Fruit fly (Drosophila melanogaster) whole organism, embryonic: ENCODE results near the gene CG33325.

ENCODE experiments used
- CG13775 ChIP-seq: fragments of 200-800 bp; sonication (Bioruptor generic); optimal IDR thresholded peaks from 3 replicates; lab custom pipeline; 2017; ENCODE audit warnings: missing biosample characterization, mild to moderate bottlenecking, missing genetic modification characterization
- CG3726 ChIP-seq: fragments of 200-800 bp; sonication (Bioruptor generic); IDR thresholded peaks from 3 replicates; pipeline ENCODE4, ENCODE4 v1.3.6; 2022; ENCODE audit warnings: missing biosample characterization, missing genetic modification characterization
- CHES-1-like ChIP-seq: fragments of 200-800 bp; sonication (Bioruptor generic); optimal IDR thresholded peaks from 2 replicates; lab custom pipeline; 2016; ENCODE audit warnings: missing biosample characterization, missing genetic modification characterization
- caup ChIP-seq: fragments of 200-800 bp; sonication (Bioruptor generic); optimal IDR thresholded peaks from 3 replicates; lab custom pipeline; 2017; ENCODE audit warnings: missing biosample characterization, mild to moderate bottlenecking, missing genetic modification characterization, moderate library complexity; ENCODE audit not compliant: severe bottlenecking
- ci ChIP-seq: fragments of 200-800 bp; sonication (Bioruptor generic); IDR thresholded peaks from 3 replicates; pipeline ENCODE4 v1.3.6; 2022; ENCODE audit warnings: missing biosample characterization, missing genetic modification characterization
- nerfin-1 ChIP-seq: fragments of 200-800 bp; sonication (Bioruptor generic); optimal IDR thresholded peaks from 3 replicates; lab custom pipeline; 2019; ENCODE audit warnings: missing biosample characterization, mild to moderate bottlenecking, missing genetic modification characterization, moderate library complexity
- tin ChIP-seq: fragments of 200-800 bp; sonication (Bioruptor generic); optimal IDR thresholded peaks from 3 replicates; lab custom pipeline; 2016; ENCODE audit warnings: missing biosample characterization, missing genetic modification characterization

DNA sequence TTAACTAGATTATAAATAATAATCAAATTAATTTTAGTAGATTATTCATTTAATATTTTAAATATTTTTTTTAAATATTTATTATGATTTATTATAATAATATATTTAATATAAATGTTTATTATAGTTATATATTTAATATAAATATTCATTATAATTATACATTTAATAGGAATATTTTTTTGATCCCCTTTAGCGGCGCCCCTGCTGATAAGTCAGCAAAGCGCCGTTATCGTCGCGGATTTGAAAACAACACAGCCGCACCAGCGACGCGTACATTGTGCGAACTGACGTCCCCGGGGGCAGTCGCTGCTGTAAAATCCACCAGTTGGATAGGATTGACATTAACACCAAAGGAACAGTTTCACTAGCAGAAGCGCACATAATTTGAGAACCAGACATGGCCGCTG is 32.9 kb upstream of the CG33325 start, which contains the start of gene CG8112:
- TF ChIP-seq CHES-1-like (GFP tag; lab: Kevin White, UChicago) = no peak
- TF ChIP-seq nerfin-1 (tag; lab: Kevin White, UChicago) = no peak
- TF ChIP-seq tin = no peak
- TF ChIP-seq ci (GFP tag; lab: Robert Waterston, UW) = no peak
- TF ChIP-seq caup (GFP tag; lab: Kevin White, UChicago) = no peak
- TF ChIP-seq CG13775 (GFP tag; lab: Kevin White, UChicago) = peak; percentile 23
- TF ChIP-seq CG3726 (GFP tag; lab: Robert Waterston, UW) = no peak
